Fruit fly (Drosophila melanogaster) whole organism, embryonic: Measurements from ENCODE around the gene CG31882.
A peak's percentile ranks its signal among the peaks of the same experiment; 100 is the strongest.

Experiments used
- Asciz ChIP-seq: fragments of 200-800 bp; sonication (Bioruptor generic); optimal IDR thresholded peaks from 2 replicates; lab custom pipeline; 2017; ENCODE audit warnings: missing biosample characterization, mild to moderate bottlenecking, missing genetic modification characterization, missing genetic modification reagents
- Blimp-1 ChIP-seq: fragments of 200-800 bp; sonication (Bioruptor generic); optimal IDR thresholded peaks from 3 replicates; lab custom pipeline; 2018; ENCODE audit warnings: missing biosample characterization, missing genetic modification characterization, mild to moderate bottlenecking, moderate library complexity, missing genetic modification reagents
- BtbVII ChIP-seq: fragments of 200-800 bp; sonication (Bioruptor generic); optimal IDR thresholded peaks from 3 replicates; lab custom pipeline; 2017; ENCODE audit warnings: missing biosample characterization, mild to moderate bottlenecking, missing genetic modification characterization
- CG1024 ChIP-seq: fragments of 200-800 bp; sonication (Bioruptor generic); IDR thresholded peaks from 2 replicates; pipeline ENCODE4 v1.3.6; 2022; ENCODE audit warnings: missing biosample characterization, missing genetic modification characterization
- CG10267 ChIP-seq: fragments of 200-800 bp; sonication (Bioruptor generic); optimal IDR thresholded peaks from 2 replicates; lab custom pipeline; 2018; ENCODE audit warnings: missing biosample characterization, mild to moderate bottlenecking, missing genetic modification characterization, moderate library complexity
- CG12104 ChIP-seq: fragments of 200-800 bp; sonication (Bioruptor generic); optimal IDR thresholded peaks from 3 replicates; lab custom pipeline; 2016; ENCODE audit warnings: missing biosample characterization, missing genetic modification characterization
- CG12236 ChIP-seq: fragments of 200-800 bp; sonication (Bioruptor generic); optimal IDR thresholded peaks from 2 replicates; lab custom pipeline; 2016; ENCODE audit warnings: missing biosample characterization, missing genetic modification characterization
- CG12299 ChIP-seq: fragments of 200-800 bp; sonication (Bioruptor generic); optimal IDR thresholded peaks from 2 replicates; lab custom pipeline; 2018; ENCODE audit warnings: missing biosample characterization, mild to moderate bottlenecking, missing genetic modification characterization
- CG1233 ChIP-seq: fragments of 200-800 bp; sonication (Bioruptor generic); optimal IDR thresholded peaks from 4 replicates; lab custom pipeline; 2018; ENCODE audit warnings: missing biosample characterization, mild to moderate bottlenecking, missing genetic modification characterization
- CG13296 ChIP-seq: fragments of 200-800 bp; sonication (Bioruptor generic); optimal IDR thresholded peaks from 3 replicates; lab custom pipeline; 2018; ENCODE audit warnings: missing biosample characterization, mild to moderate bottlenecking, missing genetic modification characterization
- CG14667 ChIP-seq: fragments of 200-800 bp; sonication (Bioruptor generic); IDR thresholded peaks from 2 replicates; pipeline ENCODE4 v1.3.6; 2022; ENCODE audit warnings: missing biosample characterization, missing genetic modification characterization
- CG1792 ChIP-seq: fragments of 200-800 bp; sonication (Bioruptor generic); optimal IDR thresholded peaks from 2 replicates; lab custom pipeline; 2016; ENCODE audit warnings: missing biosample characterization, missing genetic modification characterization
- CG2116 ChIP-seq: fragments of 200-800 bp; sonication (Bioruptor generic); optimal IDR thresholded peaks from 3 replicates; lab custom pipeline; 2018; ENCODE audit warnings: missing biosample characterization, mild to moderate bottlenecking, missing genetic modification characterization
- CG31365 ChIP-seq: fragments of 200-800 bp; sonication (Bioruptor generic); optimal IDR thresholded peaks from 2 replicates; lab custom pipeline; 2018; ENCODE audit warnings: missing biosample characterization, mild to moderate bottlenecking, missing genetic modification characterization
- CG4328 ChIP-seq: fragments of 200-800 bp; sonication (Bioruptor generic); optimal IDR thresholded peaks from 3 replicates; lab custom pipeline; 2017; ENCODE audit warnings: missing biosample characterization, missing genetic modification reagents, missing genetic modification characterization
- CG4404 ChIP-seq: fragments of 200-800 bp; sonication (Bioruptor generic); IDR thresholded peaks from 2 replicates; pipeline ENCODE4 v1.3.6; 2022; ENCODE audit warnings: missing biosample characterization, missing genetic modification characterization
- CG6689 ChIP-seq: fragments of 200-800 bp; sonication (Bioruptor generic); IDR thresholded peaks from 2 replicates; pipeline ENCODE4 v1.3.6; 2022; ENCODE audit warnings: missing biosample characterization, missing genetic modification characterization
- CG6765 ChIP-seq: fragments of 200-800 bp; sonication (Bioruptor generic); optimal IDR thresholded peaks from 3 replicates; lab custom pipeline; 2017; ENCODE audit warnings: missing biosample characterization, mild to moderate bottlenecking, missing genetic modification characterization
- CG8478 ChIP-seq: fragments of >200 bp; optimal IDR thresholded peaks from 2 replicates; lab custom pipeline; 2018
- CG9609 ChIP-seq: fragments of 200-800 bp; sonication (Bioruptor generic); optimal IDR thresholded peaks from 3 replicates; lab custom pipeline; 2016; ENCODE audit warnings: missing biosample characterization, missing genetic modification characterization
- D ChIP-seq, 2 experiments: fragments of 200-800 bp in 1 of 2; fragments of >200 bp in 1 of 2; sonication (Bioruptor generic) in 1 of 2; optimal IDR thresholded peaks; 2 replicates in 1 of 2; 3 replicates in 1 of 2; lab custom pipeline; 2017; ENCODE audit warnings: mild to moderate bottlenecking in 1 of 2, missing biosample characterization in 1 of 2, missing genetic modification characterization in 1 of 2, missing genetic modification reagents in 1 of 2
- D19B ChIP-seq: fragments of 200-800 bp; sonication (Bioruptor generic); optimal IDR thresholded peaks from 2 replicates; lab custom pipeline; 2017; ENCODE audit warnings: missing biosample characterization, mild to moderate bottlenecking, missing genetic modification characterization
- Dfd ChIP-seq, 2 experiments: fragments of >200 bp; optimal IDR thresholded peaks; 2 replicates each; lab custom pipeline; 2017; ENCODE audit warnings: missing biosample characterization in 2 of 2, missing genetic modification characterization in 2 of 2
- Doc2 ChIP-seq: fragments of 200-800 bp; sonication (Bioruptor generic); IDR thresholded peaks from 2 replicates; pipeline ENCODE4 v1.3.6; 2022; ENCODE audit warnings: missing biosample characterization, missing genetic modification characterization
- Elba2 ChIP-seq: fragments of 200-800 bp; sonication (Bioruptor generic); optimal IDR thresholded peaks from 3 replicates; lab custom pipeline; 2016; ENCODE audit warnings: missing biosample characterization, missing genetic modification characterization
- Fer3 ChIP-seq: fragments of 200-800 bp; sonication (Bioruptor generic); optimal IDR thresholded peaks from 2 replicates; lab custom pipeline; 2018; ENCODE audit warnings: missing biosample characterization, mild to moderate bottlenecking, missing genetic modification characterization, moderate library complexity
- H15 ChIP-seq: fragments of 200-800 bp; sonication (Bioruptor generic); IDR thresholded peaks from 3 replicates; pipeline ENCODE4 v1.3.6; 2022; ENCODE audit warnings: missing biosample characterization, missing genetic modification characterization
- HLH3B ChIP-seq: fragments of 200-800 bp; sonication (Bioruptor generic); IDR thresholded peaks from 2 replicates; pipeline ENCODE4 v1.3.6; 2022; ENCODE audit warnings: missing biosample characterization, missing genetic modification characterization
- HmgD ChIP-seq: fragments of 200-800 bp; sonication (Bioruptor generic); optimal IDR thresholded peaks from 3 replicates; lab custom pipeline; 2016; ENCODE audit warnings: missing biosample characterization, missing genetic modification characterization
- Lim3 ChIP-seq: fragments of 200-800 bp; sonication (Bioruptor generic); IDR thresholded peaks from 2 replicates; pipeline ENCODE4 v1.3.6; 2022; ENCODE audit warnings: missing biosample characterization, missing genetic modification characterization
- Nf-YB ChIP-seq: fragments of 200-800 bp; sonication (Bioruptor generic); optimal IDR thresholded peaks from 3 replicates; lab custom pipeline; 2019; ENCODE audit warnings: missing biosample characterization, mild to moderate bottlenecking, missing genetic modification characterization, moderate library complexity
- Rfx ChIP-seq: fragments of 200-800 bp; sonication (Bioruptor generic); IDR thresholded peaks from 2 replicates; pipeline ENCODE4 v1.3.6; 2022; ENCODE audit warnings: missing biosample characterization, missing genetic modification characterization
- Six4 ChIP-seq: fragments of 200-800 bp; sonication (Bioruptor generic); optimal IDR thresholded peaks from 2 replicates; lab custom pipeline; 2016; ENCODE audit warnings: missing biosample characterization, missing genetic modification characterization
- br ChIP-seq: fragments of >200 bp; optimal IDR thresholded peaks from 2 replicates; lab custom pipeline; 2017
- danr ChIP-seq: fragments of 200-800 bp; sonication (Bioruptor generic); IDR thresholded peaks from 2 replicates; pipeline ENCODE4 v1.3.6; 2022; ENCODE audit warnings: missing biosample characterization, missing genetic modification characterization
- disco-r ChIP-seq: fragments of 200-800 bp; sonication (Bioruptor generic); optimal IDR thresholded peaks from 2 replicates; lab custom pipeline; 2016; ENCODE audit warnings: missing biosample characterization, missing genetic modification characterization
- dm ChIP-seq: fragments of 200-800 bp; sonication (Bioruptor generic); optimal IDR thresholded peaks from 3 replicates; lab custom pipeline; 2016; ENCODE audit warnings: missing biosample characterization, missing genetic modification characterization
- dmrt99B ChIP-seq: fragments of 200-800 bp; sonication (Bioruptor generic); optimal IDR thresholded peaks from 2 replicates; lab custom pipeline; 2018; ENCODE audit warnings: missing biosample characterization, mild to moderate bottlenecking, missing genetic modification characterization, moderate library complexity
- eyg ChIP-seq: fragments of 200-800 bp; sonication (Bioruptor generic); optimal IDR thresholded peaks from 3 replicates; lab custom pipeline; 2016; ENCODE audit warnings: missing biosample characterization, missing genetic modification characterization
- gce ChIP-seq: fragments of 200-800 bp; sonication (Bioruptor generic); IDR thresholded peaks from 3 replicates; pipeline ENCODE4 v1.3.6; 2022; ENCODE audit warnings: missing biosample characterization, missing genetic modification characterization
- gem ChIP-seq: fragments of 200-800 bp; sonication (Bioruptor generic); optimal IDR thresholded peaks from 2 replicates; lab custom pipeline; 2019; ENCODE audit warnings: missing biosample characterization, mild to moderate bottlenecking, missing genetic modification characterization, moderate library complexity
- gt ChIP-seq: fragments of 200-800 bp; sonication (Bioruptor generic); IDR thresholded peaks from 2 replicates; pipeline ENCODE4 v1.3.6; 2022; ENCODE audit warnings: missing biosample characterization, missing genetic modification characterization
- insv ChIP-seq, 2 experiments: fragments of 200-800 bp; sonication (Bioruptor generic); optimal IDR thresholded peaks; 3 replicates each; lab custom pipeline; 2016 to 2018; ENCODE audit warnings: missing biosample characterization in 2 of 2, missing genetic modification characterization in 2 of 2
- lola ChIP-seq, 3 experiments: fragments of >200 bp in 2 of 3; fragments of 200-800 bp in 1 of 3; sonication (Bioruptor generic) in 1 of 3; optimal IDR thresholded peaks; 2 replicates each; lab custom pipeline; 2017 to 2019; ENCODE audit warnings: missing biosample characterization in 3 of 3, missing genetic modification characterization in 3 of 3, mild to moderate bottlenecking in 1 of 3, moderate library complexity in 1 of 3
- odd ChIP-seq: fragments of 200-800 bp; sonication (Bioruptor generic); optimal IDR thresholded peaks from 2 replicates; lab custom pipeline; 2017; ENCODE audit warnings: missing biosample characterization, mild to moderate bottlenecking, missing genetic modification characterization
- pita ChIP-seq: fragments of 200-800 bp; sonication (Bioruptor generic); optimal IDR thresholded peaks from 2 replicates; lab custom pipeline; 2017; ENCODE audit warnings: missing biosample characterization, mild to moderate bottlenecking, missing genetic modification characterization
- pum ChIP-seq: fragments of 200-800 bp; sonication (Bioruptor generic); optimal IDR thresholded peaks from 2 replicates; lab custom pipeline; 2016; ENCODE audit warnings: missing biosample characterization, missing genetic modification characterization
- seq ChIP-seq: fragments of 200-800 bp; sonication (Bioruptor generic); IDR thresholded peaks from 2 replicates; pipeline ENCODE4 v1.3.6; 2022; ENCODE audit warnings: missing biosample characterization, missing genetic modification characterization
- slou ChIP-seq: fragments of 200-800 bp; sonication (Bioruptor generic); optimal IDR thresholded peaks from 3 replicates; lab custom pipeline; 2016; ENCODE audit warnings: missing biosample characterization, missing genetic modification characterization
- stwl ChIP-seq: fragments of 200-800 bp; sonication (Bioruptor generic); optimal IDR thresholded peaks from 3 replicates; lab custom pipeline; 2018; ENCODE audit warnings: missing biosample characterization, mild to moderate bottlenecking, missing genetic modification characterization, moderate library complexity
- tll ChIP-seq, 2 experiments: fragments of 200-800 bp in 1 of 2; fragments of >200 bp in 1 of 2; sonication (Bioruptor generic) in 1 of 2; optimal IDR thresholded peaks; 2 replicates each; lab custom pipeline; 2017 to 2019; ENCODE audit warnings: missing biosample characterization in 2 of 2, missing genetic modification characterization in 2 of 2, mild to moderate bottlenecking in 1 of 2, moderate library complexity in 1 of 2

CG31882 gene

dm6 chr2L:9594625-9595300 lies 30.3 kb downstream of the CG31882 start (continued):
- no peak for TF ChIP-seq CG1233 (GFP tag; lab: Kevin White, UChicago)
- no peak for TF ChIP-seq Fer3 (tag; lab: Kevin White, UChicago)
- TF ChIP-seq dm (GFP tag; lab: Kevin White, UChicago), result no peak
- no peak for TF ChIP-seq Lim3 (GFP tag; lab: Robert Waterston, UW)
- peak; percentile 77 for TF ChIP-seq CG10267 (tag; lab: Kevin White, UChicago)
- TF ChIP-seq CG13296 (GFP tag; lab: Kevin White, UChicago), result no peak
- TF ChIP-seq pita (GFP tag; lab: Kevin White, UChicago), result no peak
- TF ChIP-seq disco-r (GFP tag; lab: Kevin White, UChicago), result no peak
- no peak for TF ChIP-seq CG31365 (tag; lab: Kevin White, UChicago)
- TF ChIP-seq gce (GFP tag; lab: Robert Waterston, UW), result no peak
- peak in 1 of 3 experiments; percentile 86 for TF ChIP-seq lola (GFP tag; optimal IDR thresholded peaks at IDR 0.05; lab: Kevin White, UChicago)
- no peak for TF ChIP-seq danr (GFP tag; lab: Robert Waterston, UW)
- TF ChIP-seq Nf-YB (GFP tag; lab: Kevin White, UChicago), result peak; percentile 6
- TF ChIP-seq Rfx (GFP tag; lab: Robert Waterston, UW), result no peak
- peak; percentile 33 for TF ChIP-seq Six4 (GFP tag; lab: Kevin White, UChicago)
- peak; percentile 74 for TF ChIP-seq CG6689 (GFP tag; lab: Robert Waterston, UW)
- TF ChIP-seq odd (GFP tag; lab: Kevin White, UChicago), result no peak
- TF ChIP-seq tll (GFP tag; optimal IDR thresholded peaks at IDR 0.05; lab: Kevin White, UChicago), result no peak
- peak; percentile 73 for TF ChIP-seq gem (tag; lab: Kevin White, UChicago)
- TF ChIP-seq Dfd (GFP tag; optimal IDR thresholded peaks at IDR 0.05; lab: Kevin White, UChicago), result no peak
- TF ChIP-seq slou (GFP tag; lab: Kevin White, UChicago), result no peak
- TF ChIP-seq HLH3B (GFP tag; lab: Robert Waterston, UW), result peak; percentile 34; the same call in 1 of the 2 replicates
- TF ChIP-seq Asciz, result no peak
- TF ChIP-seq CG1024, result 0 out of 2 replicates have a peak, but pooled peaks have one; percentile 15
- no peak for TF ChIP-seq CG8478 (lab: Kevin White, UChicago)
- no peak for TF ChIP-seq insv (GFP tag; optimal IDR thresholded peaks at IDR 0.05; lab: Kevin White, UChicago)
- TF ChIP-seq dmrt99B (tag; lab: Kevin White, UChicago), result peak; percentile 64
- no peak for TF ChIP-seq D (optimal IDR thresholded peaks at IDR 0.05; lab: Kevin White, UChicago)
- peak; percentile 58 for TF ChIP-seq D (GFP tag; optimal IDR thresholded peaks at IDR 0.05; lab: Kevin White, UChicago)
- TF ChIP-seq CG12236 (GFP tag; lab: Kevin White, UChicago), result no peak
- no peak for TF ChIP-seq CG12299 (tag; lab: Kevin White, UChicago)
- TF ChIP-seq CG4328 (GFP tag; lab: Kevin White, UChicago), result no peak
- no peak for TF ChIP-seq br (lab: Kevin White, UChicago)
- TF ChIP-seq CG1792 (GFP tag; lab: Kevin White, UChicago), result no peak
- peak; percentile 73 for TF ChIP-seq CG4404 (GFP tag; lab: Robert Waterston, UW)
- no peak for TF ChIP-seq stwl (tag; lab: Kevin White, UChicago)
- TF ChIP-seq CG14667, result 0 out of 2 replicates have a peak, but pooled peaks have one; percentile 13
- TF ChIP-seq eyg, result no peak
- no peak for TF ChIP-seq gt (GFP tag; lab: Robert Waterston, UW)
- TF ChIP-seq HmgD, result no peak
- no peak for TF ChIP-seq BtbVII
- no peak for TF ChIP-seq seq (GFP tag; lab: Robert Waterston, UW)
- TF ChIP-seq CG6765 (GFP tag; lab: Kevin White, UChicago), result no peak
- TF ChIP-seq Blimp-1 (GFP tag; lab: Kevin White, UChicago), result peak; percentile 71
- TF ChIP-seq Elba2 (GFP tag; lab: Kevin White, UChicago), result no peak
- no peak for TF ChIP-seq Doc2 (GFP tag; lab: Robert Waterston, UW)
- no peak for TF ChIP-seq pum (GFP tag; lab: Kevin White, UChicago)
- no peak for TF ChIP-seq CG2116 (GFP tag; lab: Kevin White, UChicago)
- TF ChIP-seq CG9609 (GFP tag; lab: Kevin White, UChicago), result no peak
- no peak for TF ChIP-seq D19B (GFP tag; lab: Kevin White, UChicago)
- TF ChIP-seq CG12104 (GFP tag; lab: Kevin White, UChicago), result no peak
- TF ChIP-seq H15 (GFP tag; lab: Robert Waterston, UW), result no peak
